Fruit fly (Drosophila melanogaster): ENCODE data around the gene ATP6AP2.
A peak's percentile ranks its signal among the peaks of the same experiment; 100 is the strongest.

dm6 chr3R:9250868-9251267 is 9.6 kb upstream of the ATP6AP2 start:
- TF ChIP-seq Smox (GFP tag; optimal IDR thresholded peaks at IDR 0.05), result peak; percentile 92
- TF ChIP-seq CG6854 (GFP tag; optimal IDR thresholded peaks at IDR 0.05), result peak; percentile 86
- TF ChIP-seq cyc (GFP tag; optimal IDR thresholded peaks at IDR 0.05), result peak; percentile 92

Measured in whole organism, prepupa.